Worm (Caenorhabditis elegans): ENCODE results near the gene sre-48.
"Not testable (repeated sequence)": the region's sequence is repeated elsewhere in the genome, so short reads cannot be mapped to it uniquely, and the experiment has no call there.

DNA sequence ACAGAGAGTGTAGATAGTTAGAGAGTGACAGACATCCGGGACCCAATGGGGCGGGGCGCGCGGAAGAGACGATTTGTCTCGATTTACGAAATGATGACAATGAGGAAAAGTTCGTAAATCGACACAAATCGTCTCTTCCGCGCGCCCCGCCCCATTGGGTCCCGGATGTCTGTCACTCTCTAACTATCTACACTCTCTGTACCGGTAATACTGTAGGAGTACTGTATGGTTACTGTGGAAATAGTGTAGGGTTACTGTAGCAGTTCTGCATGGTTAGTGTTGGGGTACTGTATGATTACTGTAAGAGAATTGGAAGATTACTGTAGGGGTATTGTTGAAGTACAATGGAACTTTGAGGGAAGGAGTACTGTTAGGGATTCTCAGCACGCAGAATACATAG lies 41.5 kb upstream of the sre-48 start, which contains the start of gene F01D5.10:
- TF ChIP-seq gei-8 (GFP tag; optimal IDR thresholded peaks at IDR 0.05); daf-8 (GFP tag; IDR thresholded peaks at IDR 0.05); zag-1 (tag; optimal IDR thresholded peaks at IDR 0.05); ama-1 (optimal IDR thresholded peaks at IDR 0.05); lin-1 (GFP tag; IDR thresholded peaks at IDR 0.05); mep-1 (tag; optimal IDR thresholded peaks at IDR 0.05); aly-2 (tag; optimal IDR thresholded peaks at IDR 0.05); cey-2 (tag; optimal IDR thresholded peaks at IDR 0.05; ENCODE audit: borderline replicate concordance, insufficient read depth); unc-62 (GFP tag; optimal IDR thresholded peaks at IDR 0.05 in 1 of 2); unc-62 (tag; optimal IDR thresholded peaks at IDR 0.05); vab-7 (GFP tag; IDR thresholded peaks at IDR 0.05); nhr-11 (tag; optimal IDR thresholded peaks at IDR 0.05); ceh-82 (tag; optimal IDR thresholded peaks at IDR 0.05); egl-27 (tag; optimal IDR thresholded peaks at IDR 0.05): not testable (repeated sequence)
